4 fruit fly cellular contexts compared by ENCODE assay signal in genomic region chr3L:4349314-4349713, dm6.
TF ChIP-seq lines count a peak whose summit lies in the region.

No protein-coding gene starts in this region.

- no peak for TF ChIP-seq CTCF in whole organism, embryonic (GFP tag; optimal IDR thresholded peaks at IDR 0.05; lab: Kevin White, UChicago)

TF ChIP-seq in whole organism, embryonic, 481 proteins besides CTCF, POLR2A, EP300 and RAD21:
- no peak for TF ChIP-seq CG8290 (GFP tag; optimal IDR thresholded peaks at IDR 0.05; lab: Kevin White, UChicago)
- peak in 1 of 2 experiments; percentile 7 for TF ChIP-seq CG8290 (tag; optimal IDR thresholded peaks at IDR 0.05; lab: Kevin White, UChicago)
- 0 out of 3 replicates have a peak, but pooled peaks have one; percentile 20 for TF ChIP-seq Dbx (GFP tag; IDR thresholded peaks at IDR 0.05; lab: Robert Waterston, UW)
- TF ChIP-seq CG12769 (tag; optimal IDR thresholded peaks at IDR 0.05; lab: Kevin White, UChicago), result peak; percentile 21
- TF ChIP-seq gce (GFP tag; IDR thresholded peaks at IDR 0.05; lab: Robert Waterston, UW), result 0 out of 3 replicates have a peak, but pooled peaks have one; percentile 24
- TF ChIP-seq CG10543 (GFP tag; optimal IDR thresholded peaks at IDR 0.05; lab: Kevin White, UChicago), result peak; percentile 11
- no peak for TF ChIP-seq org-1 (GFP tag; optimal IDR thresholded peaks at IDR 0.05; lab: Kevin White, UChicago)
- TF ChIP-seq Blimp-1 (GFP tag; optimal IDR thresholded peaks at IDR 0.05; lab: Kevin White, UChicago), result no peak
- TF ChIP-seq Med (GFP tag; lab: Kevin White, UChicago), result peak; percentile 21
- TF ChIP-seq sc (optimal IDR thresholded peaks at IDR 0.05; lab: Kevin White, UChicago), result no peak
- TF ChIP-seq sc (GFP tag; optimal IDR thresholded peaks at IDR 0.05; lab: Kevin White, UChicago), result no peak
- no peak for TF ChIP-seq C15 (GFP tag; IDR thresholded peaks at IDR 0.05; lab: Robert Waterston, UW)
- TF ChIP-seq Side (GFP tag; optimal IDR thresholded peaks at IDR 0.05; lab: Kevin White, UChicago), result no peak
- TF ChIP-seq dati (GFP tag; IDR thresholded peaks at IDR 0.05; lab: Robert Waterston, UW), result no peak
- no peak for TF ChIP-seq CG12942 (GFP tag; optimal IDR thresholded peaks at IDR 0.05; lab: Kevin White, UChicago)
- TF ChIP-seq Oaz (GFP tag; IDR thresholded peaks at IDR 0.05; lab: Robert Waterston, UW), result no peak
- no peak for TF ChIP-seq CG4854 (GFP tag; optimal IDR thresholded peaks at IDR 0.05; lab: Kevin White, UChicago)
- TF ChIP-seq ken (GFP tag; IDR thresholded peaks at IDR 0.05; lab: Robert Waterston, UW), result 0 out of 3 replicates have a peak, but pooled peaks have one; percentile 17

TF ChIP-seq in whole organism, prepupa, 60 proteins besides CTCF, POLR2A, EP300 and RAD21:
- TF ChIP-seq Hr38 (GFP tag; optimal IDR thresholded peaks at IDR 0.05; lab: Kevin White, UChicago) (no peak), ss (GFP tag; optimal IDR thresholded peaks at IDR 0.05; lab: Kevin White, UChicago) (peak in 1 of 2 experiments; percentile 34), CG9139 (GFP tag; optimal IDR thresholded peaks at IDR 0.05; lab: Kevin White, UChicago) (no peak), CG1621 (tag; optimal IDR thresholded peaks at IDR 0.05; lab: Kevin White, UChicago) (peak; percentile 60), OdsH (GFP tag; optimal IDR thresholded peaks at IDR 0.05; lab: Kevin White, UChicago) (no peak), dsx (GFP tag; optimal IDR thresholded peaks at IDR 0.05; lab: Kevin White, UChicago; ENCODE audit: poor library complexity, severe bottlenecking) (peak; percentile 78), CG6276 (GFP tag; optimal IDR thresholded peaks at IDR 0.05; lab: Kevin White, UChicago) (no peak), svp (GFP tag; lab: Kevin White, UChicago) (no peak), fkh (GFP tag; optimal IDR thresholded peaks at IDR 0.05; lab: Kevin White, UChicago) (no peak), Sox102F (GFP tag; optimal IDR thresholded peaks at IDR 0.05; lab: Kevin White, UChicago) (no peak), CG6163 (GFP tag; IDR thresholded peaks at IDR 0.05; lab: Robert Waterston, UW) (0 out of 3 replicates have a peak, but pooled peaks have one; percentile 35), CG15336 (GFP tag; IDR thresholded peaks at IDR 0.05; lab: Robert Waterston, UW) (no peak; the same call in 1 of the 2 replicates), CG4318 (GFP tag; optimal IDR thresholded peaks at IDR 0.05; lab: Kevin White, UChicago) (no peak), fd59A (GFP tag; optimal IDR thresholded peaks at IDR 0.05; lab: Kevin White, UChicago) (no peak), CG6854 (GFP tag; optimal IDR thresholded peaks at IDR 0.05; lab: Kevin White, UChicago) (no peak)

TF ChIP-seq in whole organism, pupa, 21 proteins besides CTCF, POLR2A, EP300 and RAD21:
- TF ChIP-seq CG12605 (GFP tag; IDR thresholded peaks at IDR 0.05; lab: Robert Waterston, UW) (no peak), EcR (GFP tag; optimal IDR thresholded peaks at IDR 0.05; lab: Kevin White, UChicago) (peak; percentile 3)

TF ChIP-seq in whole organism, wandering third instar larva, 38 proteins besides CTCF, POLR2A, EP300 and RAD21:
- TF ChIP-seq Dif (GFP tag; optimal IDR thresholded peaks at IDR 0.05; lab: Kevin White, UChicago; ENCODE audit: partially characterized antibody) (peak; percentile 36), Jra (GFP tag; optimal IDR thresholded peaks at IDR 0.05; lab: Kevin White, UChicago) (no peak), fru (GFP tag; optimal IDR thresholded peaks at IDR 0.05; lab: Kevin White, UChicago) (no peak)
